Worm (Caenorhabditis elegans) whole organism, L4 larva: ENCODE data around the gene Y34B4A.2.

Source experiments
- hlh-11 ChIP-seq: fragments of 200-800 bp; sonication (Bioruptor generic); optimal IDR thresholded peaks from 2 replicates; lab custom pipeline; 2018; ENCODE audit warnings: mild to moderate bottlenecking, missing genetic modification characterization, missing compliant biosample characterization
- unc-62 ChIP-seq, 3 experiments: fragments of 150-350 bp in 1 of 3; sonication (generic microtip); optimal IDR thresholded peaks in 2 of 3; peaks in 1 of 3; 1 replicate in 1 of 3; 2 replicates in 2 of 3; lab custom pipeline; 2014 to 2017; ENCODE audit warnings: missing biosample characterization in 3 of 3, missing genetic modification characterization in 3 of 3, missing genetic modification reagents in 3 of 3, missing genotype in 1 of 3

Y34B4A.2 gene

ce11 chrX:5330765-5331164 is 51.5 kb downstream of the Y34B4A.2 start:
- TF ChIP-seq hlh-11 (tag; lab: Kevin White, UChicago) (no peak), unc-62 (GFP tag; optimal IDR thresholded peaks at IDR 0.05 in 1 of 2; lab: Kevin White, UChicago) (peak in 1 of 2 experiments; percentile 67), unc-62 (tag; optimal IDR thresholded peaks at IDR 0.05; lab: Kevin White, UChicago) (no peak)
- TF ChIP-seq, all 104 proteins: peak for 1
